Worm (Caenorhabditis elegans): Measurements from ENCODE around the gene grl-26.
A peak's percentile ranks its signal among the peaks of the same experiment; 100 is the strongest.

Gene grl-26

ce11 chrIV:322497-322896, at the start of gene grl-26 (continued):
- TF ChIP-seq R02D3.7 (tag; optimal IDR thresholded peaks at IDR 0.05): no peak
- no peak for TF ChIP-seq nhr-76 (tag; optimal IDR thresholded peaks at IDR 0.05)
- peak; percentile 62; the same call in 1 of the 2 replicates for TF ChIP-seq zfp-3 (GFP tag; conservative IDR thresholded peaks at IDR 0.05)
- peak; percentile 71 for TF ChIP-seq nhr-111 (GFP tag; optimal IDR thresholded peaks at IDR 0.05)
- peak; percentile 84 for TF ChIP-seq hmg-1.1 (GFP tag; IDR thresholded peaks at IDR 0.05)
- no peak for TF ChIP-seq egl-27 (tag; optimal IDR thresholded peaks at IDR 0.05)
- no peak for TF ChIP-seq ama-1 (optimal IDR thresholded peaks at IDR 0.05)
- no peak for TF ChIP-seq set-16 (GFP tag; IDR thresholded peaks at IDR 0.05)
- peak; percentile 80 for TF ChIP-seq mes-2 (tag; optimal IDR thresholded peaks at IDR 0.05; ENCODE audit: poor library complexity, severe bottlenecking)
- peak; percentile 92 for TF ChIP-seq aha-1 (tag)
- peak; percentile 59 for TF ChIP-seq mxl-3 (GFP tag; optimal IDR thresholded peaks at IDR 0.05)
- TF ChIP-seq mdl-1 (tag; optimal IDR thresholded peaks at IDR 0.05): peak in 1 of 2 experiments; percentile 75
- peak; percentile 82 for TF ChIP-seq lin-1 (GFP tag; IDR thresholded peaks at IDR 0.05)
- TF ChIP-seq hlh-11 (tag; optimal IDR thresholded peaks at IDR 0.05): peak; percentile 62
- TF ChIP-seq pha-4 (GFP tag; IDR thresholded peaks at IDR 0.05): peak; percentile 83; the same call in 1 of the 2 replicates
- no peak for TF ChIP-seq pha-4 (tag; optimal IDR thresholded peaks at IDR 0.05)
- no peak for TF ChIP-seq nhr-10 (tag; optimal IDR thresholded peaks at IDR 0.05)
- TF ChIP-seq rbr-2 (tag; optimal IDR thresholded peaks at IDR 0.05): peak; percentile 61
- no peak for TF ChIP-seq unc-39 (tag; optimal IDR thresholded peaks at IDR 0.05)
- TF ChIP-seq dmd-9 (GFP tag; IDR thresholded peaks at IDR 0.05): 0 out of 2 replicates have a peak, but pooled peaks have one; percentile 58
- peak; percentile 86; the same call in 1 of the 2 replicates for TF ChIP-seq Y75B8A.6 (GFP tag; IDR thresholded peaks at IDR 0.05)
- TF ChIP-seq nhr-42 (GFP tag; IDR thresholded peaks at IDR 0.05): peak; percentile 60; the same call in 1 of the 2 replicates
- TF ChIP-seq ceh-82 (tag; optimal IDR thresholded peaks at IDR 0.05): no peak
- no peak for TF ChIP-seq aly-2 (tag; optimal IDR thresholded peaks at IDR 0.05)
- TF ChIP-seq ctbp-1 (GFP tag; IDR thresholded peaks at IDR 0.05): peak; percentile 83
- TF ChIP-seq ztf-7 (tag; optimal IDR thresholded peaks at IDR 0.05): peak; percentile 47
- TF ChIP-seq madf-9 (GFP tag; conservative IDR thresholded peaks at IDR 0.05): peak; percentile 74
- no peak for TF ChIP-seq T20F7.1 (GFP tag; optimal IDR thresholded peaks at IDR 0.05)
- no peak for TF ChIP-seq zfp-2 (tag; optimal IDR thresholded peaks at IDR 0.05)
- peak; percentile 81 for TF ChIP-seq T26A8.4 (GFP tag; IDR thresholded peaks at IDR 0.05)
- peak; percentile 59 for TF ChIP-seq nhr-102 (tag; optimal IDR thresholded peaks at IDR 0.05)
- no peak for TF ChIP-seq skn-1 (tag; optimal IDR thresholded peaks at IDR 0.05)
- TF ChIP-seq lir-3 (tag; optimal IDR thresholded peaks at IDR 0.05): no peak
- peak; percentile 2 for TF ChIP-seq F10B5.3 (tag; optimal IDR thresholded peaks at IDR 0.05)
- peak; percentile 55; the same call in 1 of the 2 replicates for TF ChIP-seq mdt-29 (GFP tag; IDR thresholded peaks at IDR 0.05)
- TF ChIP-seq nhr-41 (GFP tag; IDR thresholded peaks at IDR 0.05): peak; percentile 34; the same call in 1 of the 2 replicates
- TF ChIP-seq lim-7 (GFP tag; IDR thresholded peaks at IDR 0.05): peak; percentile 91
- TF ChIP-seq dmd-6 (GFP tag; IDR thresholded peaks at IDR 0.05): peak; percentile 52
- no peak for TF ChIP-seq ces-1 (GFP tag; optimal IDR thresholded peaks at IDR 0.05)
- peak; percentile 94 for TF ChIP-seq vab-7 (GFP tag; IDR thresholded peaks at IDR 0.05)
- peak; percentile 82 for TF ChIP-seq lin-38 (GFP tag; IDR thresholded peaks at IDR 0.05)
- 0 out of 2 replicates have a peak, but pooled peaks have one; percentile 40 for TF ChIP-seq saeg-2 (GFP tag; IDR thresholded peaks at IDR 0.05)
- peak; percentile 38 for TF ChIP-seq nhr-28 (tag; optimal IDR thresholded peaks at IDR 0.05)
- TF ChIP-seq zip-11 (GFP tag; IDR thresholded peaks at IDR 0.05): 0 out of 2 replicates have a peak, but pooled peaks have one; percentile 28
- TF ChIP-seq zag-1 (tag; optimal IDR thresholded peaks at IDR 0.05): no peak
- TF ChIP-seq tag-97 (GFP tag; IDR thresholded peaks at IDR 0.05): no peak
- peak; percentile 55 for TF ChIP-seq F49E8.2 (tag; optimal IDR thresholded peaks at IDR 0.05; ENCODE audit: borderline replicate concordance)
- TF ChIP-seq unc-130 (GFP tag; optimal IDR thresholded peaks at IDR 0.05): peak; percentile 69
- no peak for TF ChIP-seq ZK546.5 (tag; optimal IDR thresholded peaks at IDR 0.05)
- peak; percentile 73 for TF ChIP-seq snpc-1.2 (GFP tag; IDR thresholded peaks at IDR 0.05)
- no peak for TF ChIP-seq mxl-2 (GFP tag; conservative IDR thresholded peaks at IDR 0.05)
- peak; percentile 66 for TF ChIP-seq gei-8 (GFP tag; optimal IDR thresholded peaks at IDR 0.05)
